Fruit fly (Drosophila melanogaster): Measurements from ENCODE around the gene CASK.

Gene CASK

dm6 chr3R:21828785-21829486, 6.5 kb upstream of the CASK start (continued):
- TF ChIP-seq CG11456 (GFP tag; IDR thresholded peaks at IDR 0.05) (no peak), CG12299 (tag; optimal IDR thresholded peaks at IDR 0.05) (peak; percentile 65), CG11695 (GFP tag; IDR thresholded peaks at IDR 0.05) (0 out of 3 replicates have a peak, but pooled peaks have one; percentile 47), CG8765 (GFP tag; IDR thresholded peaks at IDR 0.05) (no peak), CG5953 (GFP tag; IDR thresholded peaks at IDR 0.05) (no peak), Rfx (GFP tag; IDR thresholded peaks at IDR 0.05) (no peak), CG15011 (GFP tag; optimal IDR thresholded peaks at IDR 0.05) (no peak), Abd-B (GFP tag; optimal IDR thresholded peaks at IDR 0.05) (peak; percentile 49), CG6175 (GFP tag; IDR thresholded peaks at IDR 0.05) (no peak), CG17802 (tag; optimal IDR thresholded peaks at IDR 0.05) (peak; percentile 9), tx (GFP tag; optimal IDR thresholded peaks at IDR 0.05) (no peak), CG13894 (tag; optimal IDR thresholded peaks at IDR 0.05) (no peak), ERR (GFP tag; optimal IDR thresholded peaks at IDR 0.05) (no peak), CG2678 (tag; optimal IDR thresholded peaks at IDR 0.05) (peak; percentile 76), Jarid2 (GFP tag; optimal IDR thresholded peaks at IDR 0.05) (no peak), CG2199 (GFP tag; IDR thresholded peaks at IDR 0.05) (0 out of 3 replicates have a peak, but pooled peaks have one; percentile 9), CG17612 (GFP tag; IDR thresholded peaks at IDR 0.05) (no peak), NFAT (GFP tag; IDR thresholded peaks at IDR 0.05) (no peak), Spps (tag; optimal IDR thresholded peaks at IDR 0.05) (peak; percentile 85), CG4854 (GFP tag; optimal IDR thresholded peaks at IDR 0.05) (no peak), Antp (GFP tag; optimal IDR thresholded peaks at IDR 0.05) (no peak), CG1602 (GFP tag; optimal IDR thresholded peaks at IDR 0.05) (peak; percentile 65), chm (GFP tag; IDR thresholded peaks at IDR 0.05) (peak; percentile 55; the same call in 1 of the 2 replicates), CG7839 (tag; optimal IDR thresholded peaks at IDR 0.05) (peak; percentile 79), br (optimal IDR thresholded peaks at IDR 0.05) (no peak), CG18476 (GFP tag; optimal IDR thresholded peaks at IDR 0.05) (peak; percentile 28), CG9727 (GFP tag; optimal IDR thresholded peaks at IDR 0.05) (peak; percentile 79), CG30403 (GFP tag; optimal IDR thresholded peaks at IDR 0.05) (peak; percentile 71), Doc3 (GFP tag; IDR thresholded peaks at IDR 0.05; ENCODE audit: partially characterized antibody) (no peak), seq (GFP tag; IDR thresholded peaks at IDR 0.05) (no peak), CG12942 (GFP tag; optimal IDR thresholded peaks at IDR 0.05) (peak; percentile 8), Ravus (GFP tag; IDR thresholded peaks at IDR 0.05) (no peak), stc (GFP tag; IDR thresholded peaks at IDR 0.05) (peak; percentile 48; the same call in 1 of the 2 replicates), chif (GFP tag; optimal IDR thresholded peaks at IDR 0.05) (peak in 1 of 2 experiments; percentile 51), CG8281 (tag; optimal IDR thresholded peaks at IDR 0.05) (peak; percentile 28), Dip2 (GFP tag; IDR thresholded peaks at IDR 0.05) (no peak), odd (GFP tag; optimal IDR thresholded peaks at IDR 0.05) (no peak), schlank (tag; optimal IDR thresholded peaks at IDR 0.05) (no peak), bsh (GFP tag; optimal IDR thresholded peaks at IDR 0.05) (peak; percentile 87 to 96), Gug (GFP tag; IDR thresholded peaks at IDR 0.05) (0 out of 4 replicates have a peak, but pooled peaks have one; percentile 15), mirr (GFP tag; optimal IDR thresholded peaks at IDR 0.05) (no peak), prd (optimal IDR thresholded peaks at IDR 0.05) (no peak), prd (GFP tag; IDR thresholded peaks at IDR 0.05) (peak; percentile 63; the same call in 2 of the 3 replicates), CG17359 (tag; optimal IDR thresholded peaks at IDR 0.05) (peak; percentile 67), Med (GFP tag) (no peak), Hr51 (GFP tag; optimal IDR thresholded peaks at IDR 0.05) (peak in 1 of 2 experiments; percentile 21), ham (GFP tag; IDR thresholded peaks at IDR 0.05) (no peak), Xrp1 (GFP tag; IDR thresholded peaks at IDR 0.05) (peak; percentile 92), Lpt (GFP tag; optimal IDR thresholded peaks at IDR 0.05) (no peak), CG12071 (GFP tag; optimal IDR thresholded peaks at IDR 0.05) (no peak), shn (GFP tag; optimal IDR thresholded peaks at IDR 0.05) (no peak)
